Fruit fly (Drosophila melanogaster) S2 (cell line): Measurements from ENCODE around the gene ftz-f1.

Experiments used
- CG8478 ChIP-seq: fragments of >200 bp; optimal IDR thresholded peaks from 2 replicates; lab custom pipeline; 2018
- CTCF ChIP-seq, 2 experiments: fragments of >200 bp; optimal IDR thresholded peaks; 2 replicates each; lab custom pipeline; 2018

DNA sequence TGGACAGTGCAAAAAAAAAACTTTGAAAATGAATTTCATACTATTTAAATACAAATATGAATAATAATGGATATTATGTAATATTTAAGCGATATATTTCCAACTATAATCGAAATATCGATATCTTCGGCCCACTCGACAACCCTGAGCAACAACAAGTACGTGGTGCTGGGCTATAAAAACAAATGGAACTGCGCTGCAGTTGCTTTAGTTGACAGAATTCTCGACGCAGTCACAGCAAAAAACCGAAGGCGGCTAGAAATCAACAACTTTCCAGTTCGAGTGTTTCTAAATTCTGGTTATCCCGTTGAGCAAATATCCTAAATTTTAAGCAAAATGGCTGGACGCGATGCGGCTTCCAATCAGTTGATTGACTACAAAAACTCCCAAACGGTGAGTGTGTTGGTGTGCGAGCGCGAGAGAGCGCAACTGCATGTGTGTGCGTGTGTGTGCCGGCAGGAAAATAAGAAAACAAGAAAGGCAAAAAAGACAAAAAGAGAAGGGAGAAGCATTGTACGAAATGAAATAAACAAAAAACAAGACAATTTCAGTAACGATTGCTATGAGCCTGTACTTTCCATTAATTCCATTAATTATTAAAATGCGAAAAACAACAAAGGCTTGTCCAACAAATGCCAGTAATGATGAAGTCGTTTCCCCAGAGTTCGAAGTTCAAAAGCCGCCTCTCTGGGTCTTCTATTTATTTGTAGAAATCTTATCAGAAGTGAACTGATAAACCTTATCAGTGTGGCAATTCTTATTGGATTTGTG lies 21.5 kb upstream of the ftz-f1 start, which contains the start of gene Cat:
- no peak for TF ChIP-seq CTCF (optimal IDR thresholded peaks at IDR 0.05; lab: Kevin White, UChicago)
- TF ChIP-seq CG8478: no peak
